Fruit fly (Drosophila melanogaster) whole organism, wandering third instar larva: ENCODE measurements around the gene CG18731.

Experiments
- Abd-B ChIP-seq: fragments of >200 bp; optimal IDR thresholded peaks from 2 replicates; lab custom pipeline; 2017; ENCODE audit warnings: missing biosample characterization, missing genetic modification characterization
- CG32264 ChIP-seq: fragments of 200-800 bp; sonication (Bioruptor generic); optimal IDR thresholded peaks from 2 replicates; lab custom pipeline; 2016; ENCODE audit warnings: missing biosample characterization, missing genetic modification characterization
- CG9705 ChIP-seq: fragments of 200-800 bp; sonication (Bioruptor generic); optimal IDR thresholded peaks from 2 replicates; lab custom pipeline; 2018; ENCODE audit warnings: missing biosample characterization, mild to moderate bottlenecking, missing genetic modification characterization
- CrebA ChIP-seq: fragments of 200-800 bp; sonication (Bioruptor generic); optimal IDR thresholded peaks from 2 replicates; lab custom pipeline; 2016; ENCODE audit warnings: missing biosample characterization, mild to moderate bottlenecking, missing genetic modification characterization, borderline replicate concordance
- Dfd ChIP-seq: fragments of >200 bp; optimal IDR thresholded peaks from 2 replicates; lab custom pipeline; 2017; ENCODE audit warnings: missing biosample characterization, missing genetic modification characterization
- Dif ChIP-seq: fragments of 200-275, 200-300 bp; sonication (Bioruptor generic); optimal IDR thresholded peaks from 2 replicates; lab custom pipeline; 2018; ENCODE audit warnings: missing biosample characterization, missing genetic modification characterization; ENCODE audit not compliant: partially characterized antibody
- GATAd ChIP-seq: sonication (Bioruptor generic); optimal IDR thresholded peaks from 2 replicates; lab custom pipeline; 2016; ENCODE audit warnings: missing biosample characterization, missing genetic modification characterization
- HLH106 ChIP-seq: fragments of 200-800 bp; optimal IDR thresholded peaks from 3 replicates; lab custom pipeline; 2019; ENCODE audit warnings: missing biosample characterization, mild to moderate bottlenecking, missing genetic modification characterization, moderate library complexity
- Hnf4 ChIP-seq: fragments of 200-800 bp; sonication (Bioruptor generic); optimal IDR thresholded peaks from 2 replicates; lab custom pipeline; 2016; ENCODE audit warnings: missing biosample characterization, mild to moderate bottlenecking, missing genetic modification characterization
- Hr78 ChIP-seq: fragments of >200 bp; optimal IDR thresholded peaks from 2 replicates; lab custom pipeline; 2017; ENCODE audit warnings: missing biosample characterization, missing genetic modification characterization
- Hr83 ChIP-seq: fragments of 200-300 bp; sonication (Bioruptor generic); optimal IDR thresholded peaks from 2 replicates; lab custom pipeline; 2016; ENCODE audit warnings: missing biosample characterization, mild to moderate bottlenecking, missing genetic modification characterization, moderate library complexity; ENCODE audit not compliant: poor library complexity, severe bottlenecking
- Jra ChIP-seq: sonication (Bioruptor generic); optimal IDR thresholded peaks from 2 replicates; lab custom pipeline; 2016; ENCODE audit warnings: missing biosample characterization, missing genetic modification characterization
- Mio ChIP-seq: sonication (Bioruptor generic); optimal IDR thresholded peaks from 2 replicates; lab custom pipeline; 2016; ENCODE audit warnings: missing biosample characterization, missing genetic modification characterization
- Myc ChIP-seq: fragments of >200 bp; optimal IDR thresholded peaks from 2 replicates; lab custom pipeline; 2017
- N ChIP-seq: fragments of >200 bp; optimal IDR thresholded peaks from 2 replicates; lab custom pipeline; 2018; ENCODE audit warnings: missing biosample characterization, missing external identifiers, missing genetic modification characterization
- OdsH ChIP-seq: fragments of 200-800 bp; sonication (Bioruptor generic); optimal IDR thresholded peaks from 2 replicates; lab custom pipeline; 2016; ENCODE audit warnings: missing biosample characterization, mild to moderate bottlenecking, missing genetic modification characterization
- Rel ChIP-seq, 2 experiments: fragments of 200-800 bp; sonication (Bioruptor generic) in 1 of 2; optimal IDR thresholded peaks; 2 replicates in 1 of 2; 3 replicates in 1 of 2; lab custom pipeline; 2016 to 2019; ENCODE audit warnings: mild to moderate bottlenecking in 2 of 2, missing biosample characterization in 2 of 2, missing genetic modification characterization in 2 of 2, moderate library complexity in 1 of 2
- Sp1 ChIP-seq: fragments of 200-800 bp; sonication (Bioruptor generic); optimal IDR thresholded peaks from 3 replicates; lab custom pipeline; 2019; ENCODE audit warnings: missing biosample characterization, mild to moderate bottlenecking, missing genetic modification characterization, moderate library complexity
- Vsx2 ChIP-seq: fragments of 200-300, 225-300 bp; sonication (Bioruptor generic); optimal IDR thresholded peaks from 2 replicates; lab custom pipeline; 2018; ENCODE audit warnings: missing biosample characterization, missing genetic modification characterization; ENCODE audit not compliant: partially characterized antibody
- br ChIP-seq: fragments of 200-800 bp; sonication (Bioruptor generic); optimal IDR thresholded peaks from 2 replicates; lab custom pipeline; 2016; ENCODE audit warnings: missing biosample characterization, missing genetic modification characterization
- brk ChIP-seq: fragments of 200-800 bp; sonication (Bioruptor generic); optimal IDR thresholded peaks from 2 replicates; lab custom pipeline; 2016; ENCODE audit warnings: missing biosample characterization, mild to moderate bottlenecking, missing genetic modification characterization
- dl ChIP-seq, 2 experiments: fragments of 175-275, 200-275 bp in 1 of 2; fragments of 200-275 bp in 1 of 2; sonication (Bioruptor generic); optimal IDR thresholded peaks; lab custom pipeline; 2018; ENCODE audit warnings: mild to moderate bottlenecking in 2 of 2, missing biosample characterization in 2 of 2, missing genetic modification characterization in 2 of 2, moderate library complexity in 2 of 2; ENCODE audit not compliant: partially characterized antibody in 2 of 2, insufficient read depth in 1 of 2
- dmrt93B ChIP-seq: fragments of 200-800 bp; sonication (Bioruptor generic); optimal IDR thresholded peaks from 2 replicates; lab custom pipeline; 2018; ENCODE audit warnings: missing biosample characterization, mild to moderate bottlenecking, missing genetic modification characterization
- dsf ChIP-seq: sonication (Bioruptor generic); optimal IDR thresholded peaks from 2 replicates; lab custom pipeline; 2016; ENCODE audit warnings: missing biosample characterization, missing genetic modification characterization, borderline replicate concordance
- ey ChIP-seq: fragments of 200-800 bp; sonication (Bioruptor generic); optimal IDR thresholded peaks from 2 replicates; lab custom pipeline; 2016; ENCODE audit warnings: missing biosample characterization, missing genetic modification characterization
- foxo ChIP-seq, 2 experiments: fragments of 200-800 bp; sonication (Bioruptor generic); optimal IDR thresholded peaks; 2 replicates in 1 of 2; 3 replicates in 1 of 2; lab custom pipeline; 2016 to 2017; ENCODE audit warnings: missing biosample characterization in 2 of 2, missing genetic modification characterization in 2 of 2
- fru ChIP-seq: fragments of 200-800 bp; sonication (Bioruptor generic); optimal IDR thresholded peaks from 3 replicates; lab custom pipeline; 2016; ENCODE audit warnings: missing biosample characterization, mild to moderate bottlenecking, missing genetic modification characterization
- h ChIP-seq: fragments of 200-800 bp; sonication (Bioruptor generic); optimal IDR thresholded peaks from 3 replicates; lab custom pipeline; 2016; ENCODE audit warnings: missing biosample characterization, mild to moderate bottlenecking, missing genetic modification characterization
- jim ChIP-seq: fragments of 175-275, 200-325 bp; sonication (Bioruptor generic); optimal IDR thresholded peaks from 2 replicates; lab custom pipeline; 2016; ENCODE audit warnings: missing biosample characterization, mild to moderate bottlenecking, missing genetic modification characterization
- lola ChIP-seq: fragments of >200 bp; optimal IDR thresholded peaks from 2 replicates; lab custom pipeline; 2017; ENCODE audit warnings: missing biosample characterization, missing genetic modification characterization
- pan ChIP-seq: fragments of >200 bp; optimal IDR thresholded peaks from 2 replicates; lab custom pipeline; 2017
- psq ChIP-seq: fragments of 200-800 bp; sonication (Bioruptor generic); optimal IDR thresholded peaks from 3 replicates; lab custom pipeline; 2017; ENCODE audit warnings: missing biosample characterization, mild to moderate bottlenecking, missing genetic modification characterization, moderate library complexity
- rgr ChIP-seq: fragments of 200-800 bp; sonication (Bioruptor generic); optimal IDR thresholded peaks from 3 replicates; lab custom pipeline; 2016; ENCODE audit warnings: missing biosample characterization, mild to moderate bottlenecking, missing genetic modification characterization
- sage ChIP-seq: fragments of 200-800 bp; sonication (Bioruptor generic); optimal IDR thresholded peaks from 2 replicates; lab custom pipeline; 2016; ENCODE audit warnings: missing biosample characterization, mild to moderate bottlenecking, missing genetic modification characterization
- sv ChIP-seq: fragments of 200-800 bp; sonication (Bioruptor generic); optimal IDR thresholded peaks from 3 replicates; lab custom pipeline; 2016; ENCODE audit warnings: missing biosample characterization, missing genetic modification characterization
- tai ChIP-seq: sonication (Bioruptor generic); optimal IDR thresholded peaks from 2 replicates; lab custom pipeline; 2016; ENCODE audit warnings: missing biosample characterization, missing genetic modification characterization
- usp ChIP-seq: fragments of >200 bp; optimal IDR thresholded peaks from 2 replicates; lab custom pipeline; 2017; ENCODE audit warnings: missing biosample characterization, missing genetic modification characterization
- woc ChIP-seq: sonication (Bioruptor generic); optimal IDR thresholded peaks from 2 replicates; lab custom pipeline; 2016; ENCODE audit warnings: missing biosample characterization, mild to moderate bottlenecking, missing genetic modification characterization

Gene CG18731

dm6 chr3R:29774360-29775193 is 49.8 kb downstream of the CG18731 start:
- TF ChIP-seq Sp1 (GFP tag; lab: Kevin White, UChicago) (no peak), psq (GFP tag; lab: Kevin White, UChicago) (peak; percentile 81), dmrt93B (GFP tag; lab: Kevin White, UChicago) (no peak), Myc (lab: Kevin White, UChicago) (no peak), ey (GFP tag; lab: Kevin White, UChicago) (no peak), sv (no peak), brk (GFP tag; lab: Kevin White, UChicago) (peak; percentile 15), Hr83 (peak; percentile 62), fru (no peak), CG9705 (GFP tag; lab: Kevin White, UChicago) (no peak), pan (lab: Kevin White, UChicago) (no peak), dsf (GFP tag; lab: Kevin White, UChicago) (no peak), Mio (GFP tag; lab: Kevin White, UChicago) (no peak), Hnf4 (GFP tag; lab: Kevin White, UChicago) (no peak), rgr (GFP tag; lab: Kevin White, UChicago) (peak; percentile 24), Dif (GFP tag; lab: Kevin White, UChicago) (peak; percentile 100), sage (peak; percentile 45), Jra (no peak), Vsx2 (GFP tag; lab: Kevin White, UChicago) (peak; percentile 98), GATAd (no peak), Hr78 (GFP tag; lab: Kevin White, UChicago) (no peak), h (GFP tag; lab: Kevin White, UChicago) (peak; percentile 10), Abd-B (GFP tag; lab: Kevin White, UChicago) (no peak), jim (peak; percentile 54), dl (GFP tag; optimal IDR thresholded peaks at IDR 0.05; lab: Kevin White, UChicago; ENCODE audit: insufficient read depth in 1 of 2, partially characterized antibody in 2 of 2) (peak; percentile 98 to 99), OdsH (GFP tag; lab: Kevin White, UChicago) (peak; percentile 9), foxo (GFP tag; optimal IDR thresholded peaks at IDR 0.05; lab: Kevin White, UChicago) (no peak), woc (GFP tag; lab: Kevin White, UChicago) (no peak), Dfd (GFP tag; lab: Kevin White, UChicago) (no peak), usp (GFP tag; lab: Kevin White, UChicago) (no peak), lola (GFP tag; lab: Kevin White, UChicago) (no peak), tai (no peak), Rel (GFP tag; optimal IDR thresholded peaks at IDR 0.05; lab: Kevin White, UChicago) (peak; percentile 43), Rel (tag; optimal IDR thresholded peaks at IDR 0.05; lab: Kevin White, UChicago) (peak; percentile 70), br (no peak), HLH106 (no peak), CG32264 (GFP tag; lab: Kevin White, UChicago) (peak; percentile 49), CrebA (GFP tag; lab: Kevin White, UChicago) (peak; percentile 82), N (no peak)
- TF ChIP-seq, all 38 proteins: peak for 14
